Fruit fly (Drosophila melanogaster) whole organism, embryonic: ENCODE results near the gene CG42399.

Source experiments
- Adf1 ChIP-seq: fragments of 200-800 bp; sonication (Bioruptor generic); IDR thresholded peaks from 2 replicates; pipeline ENCODE4 v1.3.6; 2022; ENCODE audit warnings: missing biosample characterization, missing genetic modification characterization
- B-H2 ChIP-seq: fragments of 200-800 bp; sonication (Bioruptor generic); optimal IDR thresholded peaks from 2 replicates; lab custom pipeline; 2018; ENCODE audit warnings: missing biosample characterization, mild to moderate bottlenecking, missing genetic modification characterization
- CG12236 ChIP-seq: fragments of 200-800 bp; sonication (Bioruptor generic); optimal IDR thresholded peaks from 2 replicates; lab custom pipeline; 2016; ENCODE audit warnings: missing biosample characterization, missing genetic modification characterization
- CG17328 ChIP-seq: fragments of 200-800 bp; sonication (Bioruptor generic); IDR thresholded peaks from 2 replicates; pipeline ENCODE4 v1.3.6; 2022; ENCODE audit warnings: missing biosample characterization, missing genetic modification characterization
- CG18262 ChIP-seq: fragments of 200-800 bp; optimal IDR thresholded peaks from 3 replicates; lab custom pipeline; 2019; ENCODE audit warnings: missing biosample characterization, mild to moderate bottlenecking, missing genetic modification characterization, moderate library complexity
- Dbx ChIP-seq: fragments of 200-800 bp; sonication (Bioruptor generic); IDR thresholded peaks from 3 replicates; pipeline ENCODE4 v1.3.6; 2022; ENCODE audit warnings: missing biosample characterization, missing genetic modification characterization
- NC2β ChIP-seq: fragments of 200-800 bp; sonication (Bioruptor generic); optimal IDR thresholded peaks from 2 replicates; lab custom pipeline; 2016; ENCODE audit warnings: missing biosample characterization, missing genetic modification characterization
- NfI ChIP-seq: fragments of 200-800 bp; sonication (Bioruptor generic); optimal IDR thresholded peaks from 3 replicates; lab custom pipeline; 2018; ENCODE audit warnings: missing biosample characterization, mild to moderate bottlenecking, missing genetic modification characterization, moderate library complexity
- Pdp1 ChIP-seq, 2 experiments: fragments of 200-800 bp; sonication (Bioruptor generic); optimal IDR thresholded peaks; 3 replicates each; lab custom pipeline; 2016; ENCODE audit warnings: missing biosample characterization in 2 of 2, missing genetic modification characterization in 2 of 2, mild to moderate bottlenecking in 1 of 2, moderate library complexity in 1 of 2
- Ravus ChIP-seq: fragments of 200-800 bp; sonication (Bioruptor generic); IDR thresholded peaks from 2 replicates; pipeline ENCODE4 v1.3.6; 2022; ENCODE audit warnings: missing biosample characterization, missing genetic modification characterization
- Xbp1 ChIP-seq: fragments of 200-800 bp; sonication (Bioruptor generic); optimal IDR thresholded peaks from 3 replicates; lab custom pipeline; 2016; ENCODE audit warnings: missing biosample characterization, mild to moderate bottlenecking, missing genetic modification characterization
- croc ChIP-seq: fragments of 200-800 bp; sonication (Bioruptor generic); conservative IDR thresholded peaks from 3 replicates; pipeline ENCODE4 v1.3.6; 2022; ENCODE audit warnings: missing biosample characterization, missing genetic modification characterization
- dmrt11E ChIP-seq: fragments of 200-800 bp; sonication (Bioruptor generic); optimal IDR thresholded peaks from 3 replicates; lab custom pipeline; 2018; ENCODE audit warnings: missing biosample characterization, mild to moderate bottlenecking, missing genetic modification characterization, moderate library complexity
- tll ChIP-seq, 2 experiments: fragments of 200-800 bp in 1 of 2; fragments of >200 bp in 1 of 2; sonication (Bioruptor generic) in 1 of 2; optimal IDR thresholded peaks; 2 replicates each; lab custom pipeline; 2017 to 2019; ENCODE audit warnings: missing biosample characterization in 2 of 2, missing genetic modification characterization in 2 of 2, mild to moderate bottlenecking in 1 of 2, moderate library complexity in 1 of 2

DNA sequence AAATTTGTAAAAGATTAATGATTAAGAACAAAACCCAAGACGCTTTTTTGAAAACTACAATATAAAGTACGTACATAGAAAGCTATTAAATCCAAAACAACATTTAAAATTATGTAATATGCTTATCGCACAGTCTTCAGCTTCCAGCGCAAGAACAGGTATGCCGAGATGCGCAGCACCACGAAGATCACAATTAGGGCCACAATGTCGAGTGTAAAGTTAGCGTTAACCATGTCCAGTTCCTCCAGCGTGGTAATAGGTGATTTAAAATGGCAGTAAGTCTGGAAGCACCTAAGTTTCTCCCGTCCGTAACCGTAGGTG lies 30.1 kb downstream of the CG42399 start:
- no peak for TF ChIP-seq CG18262 (tag; lab: Kevin White, UChicago)
- TF ChIP-seq Xbp1 (GFP tag; lab: Kevin White, UChicago) = no peak
- TF ChIP-seq Dbx = no peak
- no peak for TF ChIP-seq Adf1
- no peak for TF ChIP-seq B-H2 (GFP tag; lab: Kevin White, UChicago)
- TF ChIP-seq Pdp1 (GFP tag; optimal IDR thresholded peaks at IDR 0.05; lab: Kevin White, UChicago) = peak in 1 of 2 experiments; percentile 57
- no peak for TF ChIP-seq dmrt11E (tag; lab: Kevin White, UChicago)
- no peak for TF ChIP-seq tll (GFP tag; optimal IDR thresholded peaks at IDR 0.05; lab: Kevin White, UChicago)
- TF ChIP-seq Ravus (GFP tag; lab: Robert Waterston, UW) = no peak
- no peak for TF ChIP-seq CG12236 (GFP tag; lab: Kevin White, UChicago)
- no peak for TF ChIP-seq CG17328
- TF ChIP-seq croc (GFP tag; lab: Robert Waterston, UW) = no peak
- TF ChIP-seq NC2β = no peak
- TF ChIP-seq NfI (GFP tag; lab: Kevin White, UChicago) = no peak
